Fruit fly (Drosophila melanogaster) whole organism, embryonic: ENCODE results near the gene CG6231.

Source experiments
- Aef1 ChIP-seq: fragments of 200-800 bp; sonication (Bioruptor generic); IDR thresholded peaks from 3 replicates; pipeline ENCODE4 v1.3.6; 2022; ENCODE audit warnings: missing biosample characterization, missing genetic modification characterization
- Blimp-1 ChIP-seq: fragments of 200-800 bp; sonication (Bioruptor generic); optimal IDR thresholded peaks from 3 replicates; lab custom pipeline; 2018; ENCODE audit warnings: missing biosample characterization, missing genetic modification characterization, mild to moderate bottlenecking, moderate library complexity, missing genetic modification reagents
- CG12155 ChIP-seq: fragments of 200-800 bp; sonication (Bioruptor generic); optimal IDR thresholded peaks from 3 replicates; lab custom pipeline; 2016; ENCODE audit warnings: missing biosample characterization, missing genetic modification characterization
- CG12769 ChIP-seq: fragments of 200-800 bp; sonication (Bioruptor generic); optimal IDR thresholded peaks from 2 replicates; lab custom pipeline; 2019; ENCODE audit warnings: missing biosample characterization, mild to moderate bottlenecking, missing genetic modification characterization, moderate library complexity
- CG14667 ChIP-seq: fragments of 200-800 bp; sonication (Bioruptor generic); IDR thresholded peaks from 2 replicates; pipeline ENCODE4 v1.3.6; 2022; ENCODE audit warnings: missing biosample characterization, missing genetic modification characterization
- CG15601 ChIP-seq: fragments of 200-800 bp; sonication (Bioruptor generic); optimal IDR thresholded peaks from 3 replicates; lab custom pipeline; 2019; ENCODE audit warnings: missing biosample characterization, mild to moderate bottlenecking, missing genetic modification characterization, moderate library complexity
- CG18619 ChIP-seq: fragments of 200-800 bp; sonication (Bioruptor generic); optimal IDR thresholded peaks from 3 replicates; lab custom pipeline; 2017; ENCODE audit warnings: missing biosample characterization, mild to moderate bottlenecking, missing genetic modification characterization
- CG30403 ChIP-seq: fragments of 200-800 bp; sonication (Bioruptor generic); optimal IDR thresholded peaks from 3 replicates; lab custom pipeline; 2016; ENCODE audit warnings: missing biosample characterization, missing genetic modification characterization
- CG31365 ChIP-seq: fragments of 200-800 bp; sonication (Bioruptor generic); optimal IDR thresholded peaks from 2 replicates; lab custom pipeline; 2018; ENCODE audit warnings: missing biosample characterization, mild to moderate bottlenecking, missing genetic modification characterization
- CG3838 ChIP-seq: fragments of 200-800 bp; sonication (Bioruptor generic); optimal IDR thresholded peaks from 3 replicates; lab custom pipeline; 2016; ENCODE audit warnings: missing biosample characterization, missing genetic modification characterization
- CG9876 ChIP-seq: fragments of 200-800 bp; sonication (Bioruptor generic); optimal IDR thresholded peaks from 2 replicates; lab custom pipeline; 2016; ENCODE audit warnings: missing biosample characterization, missing genetic modification characterization
- CTCF ChIP-seq: fragments of 200-800 bp; sonication (Bioruptor generic); optimal IDR thresholded peaks from 2 replicates; lab custom pipeline; 2017; ENCODE audit warnings: missing biosample characterization, mild to moderate bottlenecking, missing genetic modification characterization, moderate library complexity
- Deaf1 ChIP-seq: fragments of 200-800 bp; optimal IDR thresholded peaks from 3 replicates; lab custom pipeline; 2019; ENCODE audit warnings: missing biosample characterization, mild to moderate bottlenecking, missing genetic modification characterization, moderate library complexity
- Dp ChIP-seq: fragments of 200-800 bp; sonication (Bioruptor generic); optimal IDR thresholded peaks from 2 replicates; lab custom pipeline; 2018; ENCODE audit warnings: missing biosample characterization, mild to moderate bottlenecking, missing genetic modification characterization, moderate library complexity
- Drgx ChIP-seq: fragments of 200-800 bp; sonication (Bioruptor generic); IDR thresholded peaks from 2 replicates; pipeline ENCODE4 v1.3.6; 2022; ENCODE audit warnings: missing biosample characterization, missing genetic modification characterization
- H15 ChIP-seq: fragments of 200-800 bp; sonication (Bioruptor generic); IDR thresholded peaks from 3 replicates; pipeline ENCODE4 v1.3.6; 2022; ENCODE audit warnings: missing biosample characterization, missing genetic modification characterization
- H2.0 ChIP-seq: fragments of 200-800 bp; sonication (Bioruptor generic); IDR thresholded peaks from 2 replicates; pipeline ENCODE4 v1.3.6; 2022; ENCODE audit warnings: missing biosample characterization, missing genetic modification characterization
- HLH4C ChIP-seq: fragments of 200-800 bp; sonication (Bioruptor generic); IDR thresholded peaks from 3 replicates; pipeline ENCODE4 v1.3.6; 2022; ENCODE audit warnings: missing biosample characterization, missing genetic modification characterization; ENCODE audit not compliant: partially characterized antibody
- Lim3 ChIP-seq: fragments of 200-800 bp; sonication (Bioruptor generic); IDR thresholded peaks from 2 replicates; pipeline ENCODE4 v1.3.6; 2022; ENCODE audit warnings: missing biosample characterization, missing genetic modification characterization
- MBD-R2 ChIP-seq: fragments of 200-800 bp; sonication (Bioruptor generic); IDR thresholded peaks from 2 replicates; pipeline ENCODE4 v1.3.6; 2022; ENCODE audit warnings: missing biosample characterization, missing genetic modification characterization
- ash1 ChIP-seq: fragments of 200-800 bp; sonication (Bioruptor generic); optimal IDR thresholded peaks from 2 replicates; lab custom pipeline; 2018; ENCODE audit warnings: missing biosample characterization, mild to moderate bottlenecking, missing genetic modification characterization
- ato ChIP-seq: fragments of 200-800 bp; sonication (Bioruptor generic); IDR thresholded peaks from 2 replicates; pipeline ENCODE4 v1.3.6; 2022; ENCODE audit warnings: missing biosample characterization, missing genetic modification characterization; ENCODE audit not compliant: partially characterized antibody
- chinmo ChIP-seq: fragments of 200-800 bp; sonication (Bioruptor generic); IDR thresholded peaks from 4 replicates; pipeline ENCODE4 v1.3.6; 2022; ENCODE audit warnings: missing biosample characterization, missing genetic modification characterization; ENCODE audit not compliant: partially characterized antibody
- chm ChIP-seq: fragments of 200-800 bp; sonication (Bioruptor generic); IDR thresholded peaks from 2 replicates; pipeline ENCODE4 v1.3.6; 2022; ENCODE audit warnings: missing biosample characterization, missing genetic modification characterization
- crol ChIP-seq: fragments of 200-800 bp; sonication (Bioruptor generic); IDR thresholded peaks from 2 replicates; pipeline ENCODE4 v1.3.6; 2022; ENCODE audit warnings: missing biosample characterization, missing genetic modification characterization
- hb ChIP-seq: fragments of 200-800 bp; sonication (Bioruptor generic); IDR thresholded peaks from 3 replicates; pipeline ENCODE4 v1.3.6; 2022; ENCODE audit warnings: missing biosample characterization, missing genetic modification characterization; ENCODE audit not compliant: partially characterized antibody
- jing ChIP-seq: fragments of 200-800 bp; sonication (Bioruptor generic); optimal IDR thresholded peaks from 2 replicates; lab custom pipeline; 2018; ENCODE audit warnings: missing biosample characterization, mild to moderate bottlenecking, missing genetic modification characterization
- kay ChIP-seq: fragments of 200-800 bp; sonication (Bioruptor generic); optimal IDR thresholded peaks from 2 replicates; lab custom pipeline; 2016; ENCODE audit warnings: missing biosample characterization, missing genetic modification characterization
- maf-S ChIP-seq: fragments of 200-800 bp; sonication (Bioruptor generic); optimal IDR thresholded peaks from 2 replicates; lab custom pipeline; 2016; ENCODE audit warnings: missing biosample characterization, missing genetic modification characterization
- mld ChIP-seq: fragments of 200-800 bp; sonication (Bioruptor generic); IDR thresholded peaks from 3 replicates; pipeline ENCODE4 v1.3.6; 2022; ENCODE audit warnings: missing biosample characterization, missing genetic modification characterization; ENCODE audit not compliant: partially characterized antibody
- nerfin-2 ChIP-seq: fragments of 200-800 bp; sonication (Bioruptor generic); IDR thresholded peaks from 2 replicates; pipeline ENCODE4 v1.3.6; 2022; ENCODE audit warnings: missing biosample characterization, missing genetic modification characterization; ENCODE audit not compliant: partially characterized antibody
- nmo ChIP-seq: fragments of 200-800 bp; sonication (Bioruptor generic); optimal IDR thresholded peaks from 2 replicates; lab custom pipeline; 2018; ENCODE audit warnings: missing biosample characterization, mild to moderate bottlenecking, missing genetic modification characterization, moderate library complexity
- oc ChIP-seq: fragments of 200-800 bp; sonication (Bioruptor generic); optimal IDR thresholded peaks from 2 replicates; lab custom pipeline; 2018; ENCODE audit warnings: missing biosample characterization, mild to moderate bottlenecking, missing genetic modification characterization, moderate library complexity
- p53 ChIP-seq: fragments of 200-800 bp; sonication (Bioruptor generic); optimal IDR thresholded peaks from 2 replicates; lab custom pipeline; 2016; ENCODE audit warnings: missing biosample characterization, missing genetic modification characterization
- sisA ChIP-seq: fragments of 200-800 bp; sonication (Bioruptor generic); IDR thresholded peaks from 2 replicates; pipeline ENCODE4 v1.3.6; 2022; ENCODE audit warnings: missing biosample characterization, missing genetic modification characterization
- slou ChIP-seq: fragments of 200-800 bp; sonication (Bioruptor generic); optimal IDR thresholded peaks from 3 replicates; lab custom pipeline; 2016; ENCODE audit warnings: missing biosample characterization, missing genetic modification characterization
- vvl ChIP-seq: fragments of 200-800 bp; sonication (Bioruptor generic); IDR thresholded peaks from 2 replicates; pipeline ENCODE4 v1.3.6; 2022; ENCODE audit warnings: missing biosample characterization, missing genetic modification characterization
- wek ChIP-seq: fragments of 200-800 bp; sonication (Bioruptor generic); optimal IDR thresholded peaks from 3 replicates; lab custom pipeline; 2018; ENCODE audit warnings: missing biosample characterization, mild to moderate bottlenecking, missing genetic modification characterization, moderate library complexity
- zen2 ChIP-seq: fragments of 200-800 bp; sonication (Bioruptor generic); IDR thresholded peaks from 3 replicates; pipeline ENCODE4 v1.3.6; 2022; ENCODE audit warnings: missing biosample characterization, missing genetic modification characterization; ENCODE audit not compliant: partially characterized antibody

Gene CG6231

DNA sequence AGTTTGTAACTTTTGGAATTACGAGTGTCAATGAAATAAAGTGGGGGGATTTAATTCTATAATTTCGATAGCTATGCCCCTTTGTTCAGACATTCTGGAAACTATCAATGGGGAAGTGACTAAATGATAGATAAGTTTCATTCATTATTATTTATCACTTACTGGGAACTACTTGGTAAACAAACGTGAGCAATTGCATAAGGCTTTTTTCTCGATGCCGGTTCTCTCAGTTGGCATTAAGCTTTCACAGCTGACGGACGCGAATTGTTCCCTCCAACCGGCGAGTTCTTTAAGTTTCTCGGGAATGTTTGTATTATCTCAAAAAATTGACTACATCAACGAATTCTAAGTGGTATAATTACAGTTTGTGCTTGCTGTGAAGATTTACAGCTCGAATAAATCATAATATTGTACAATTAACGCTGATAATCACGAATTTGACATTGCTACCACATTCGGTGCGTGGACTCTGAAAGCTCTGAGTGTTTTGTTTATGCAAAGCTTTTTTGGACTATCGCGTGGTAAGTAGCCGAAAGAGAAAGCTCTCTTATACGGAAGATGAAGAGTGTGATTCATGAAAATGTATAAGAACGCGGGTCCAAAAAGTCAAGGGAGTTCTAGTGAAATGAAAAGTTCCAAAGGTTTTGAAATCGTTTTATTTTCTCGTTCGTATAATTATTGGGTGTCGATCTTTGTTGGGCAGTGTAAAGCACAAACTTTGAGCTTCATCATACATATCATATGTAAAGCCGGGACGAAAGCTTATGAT, 38.9 kb upstream of the CG6231 start, which contains the start of gene Naam (continued):
- TF ChIP-seq jing (no peak), CG30403 (peak; percentile 82), CG9876 (peak; percentile 32), H15 (GFP tag; lab: Robert Waterston, UW) (no peak; the same call in 2 of the 3 replicates), CG18619 (GFP tag; lab: Kevin White, UChicago) (peak; percentile 74), mld (GFP tag; lab: Robert Waterston, UW) (no peak)
- TF ChIP-seq, all 482 proteins: peak for 332

- TF ChIP-seq CG12769 (tag; lab: Kevin White, UChicago) (peak; percentile 55), sisA (no peak), maf-S (GFP tag; lab: Kevin White, UChicago) (no peak), H2.0 (GFP tag; lab: Robert Waterston, UW) (no peak), nerfin-2 (GFP tag; lab: Robert Waterston, UW) (no peak), chm (no peak), zen2 (GFP tag; lab: Robert Waterston, UW) (no peak), crol (GFP tag; lab: Robert Waterston, UW) (peak; percentile 44; the same call in 1 of the 2 replicates), CTCF (GFP tag; lab: Kevin White, UChicago) (no peak), HLH4C (GFP tag; lab: Robert Waterston, UW) (0 out of 3 replicates have a peak, but pooled peaks have one; percentile 19), nmo (GFP tag; lab: Kevin White, UChicago) (no peak), Blimp-1 (GFP tag; lab: Kevin White, UChicago) (peak; percentile 89), CG3838 (GFP tag; lab: Kevin White, UChicago) (no peak), Aef1 (GFP tag; lab: Robert Waterston, UW) (no peak), Lim3 (GFP tag; lab: Robert Waterston, UW) (no peak), vvl (GFP tag; lab: Robert Waterston, UW) (0 out of 2 replicates have a peak, but pooled peaks have one; percentile 13), chinmo (no peak), CG14667 (GFP tag; lab: Robert Waterston, UW) (no peak), ash1 (GFP tag; lab: Kevin White, UChicago) (no peak), oc (tag; lab: Kevin White, UChicago) (no peak), MBD-R2 (no peak), CG31365 (tag; lab: Kevin White, UChicago) (no peak), Drgx (no peak), CG15601 (tag; lab: Kevin White, UChicago) (no peak), slou (GFP tag; lab: Kevin White, UChicago) (no peak), Dp (GFP tag; lab: Kevin White, UChicago) (no peak), CG12155 (GFP tag; lab: Kevin White, UChicago) (no peak), ato (GFP tag; lab: Robert Waterston, UW) (no peak), Deaf1 (tag; lab: Kevin White, UChicago) (peak; percentile 81), kay (no peak), p53 (no peak), wek (GFP tag; lab: Kevin White, UChicago) (no peak), hb (0 out of 3 replicates have a peak, but pooled peaks have one; percentile 44)
Measured at dm6 chr3R:19664713-19665112, 32.2 kb upstream of the CG6231 start, which contains the start of gene CG7432. TSS of gene CG7432 (plus strand) at chr3R:19665007.
